Worm (Caenorhabditis elegans) whole organism, L3 larva: ENCODE results near the gene T22B7.4.
A peak's percentile ranks its signal among the peaks of the same experiment; 100 is the strongest.

ENCODE experiments used
- R02D3.7 ChIP-seq: fragments of 150-350 bp; optimal IDR thresholded peaks from 2 replicates; lab custom pipeline; 2014; ENCODE audit warnings: missing biosample characterization, missing genetic modification characterization
- ZK546.5 ChIP-seq: sonication (generic microtip); optimal IDR thresholded peaks from 2 replicates; lab custom pipeline; 2017; ENCODE audit warnings: missing biosample characterization, missing genetic modification characterization
- aly-2 ChIP-seq: fragments of 150-350 bp; optimal IDR thresholded peaks from 2 replicates; lab custom pipeline; 2014; ENCODE audit warnings: missing biosample characterization, missing genetic modification characterization
- ama-1 ChIP-seq: fragments of 150-350 bp; optimal IDR thresholded peaks from 2 replicates; lab custom pipeline; 2018
- ceh-16 ChIP-seq: sonication (generic microtip); optimal IDR thresholded peaks from 2 replicates; lab custom pipeline; 2017; ENCODE audit warnings: missing biosample characterization, missing genetic modification characterization
- ceh-28 ChIP-seq: fragments of 150-350 bp; optimal IDR thresholded peaks from 2 replicates; lab custom pipeline; 2014; ENCODE audit warnings: missing biosample characterization, missing genetic modification reagents, missing genetic modification characterization
- ceh-82 ChIP-seq: fragments of 150-350 bp; optimal IDR thresholded peaks from 2 replicates; lab custom pipeline; 2014; ENCODE audit warnings: missing biosample characterization, missing genetic modification characterization
- ceh-9 ChIP-seq: sonication (generic microtip); optimal IDR thresholded peaks from 2 replicates; lab custom pipeline; 2018; ENCODE audit warnings: missing biosample characterization, missing genetic modification characterization
- daf-12 ChIP-seq: fragments of 150-350 bp; optimal IDR thresholded peaks from 2 replicates; lab custom pipeline; 2014; ENCODE audit warnings: missing biosample characterization, missing genetic modification reagents, missing genetic modification characterization
- egl-27 ChIP-seq: sonication (generic microtip); optimal IDR thresholded peaks from 4 replicates; lab custom pipeline; 2017; ENCODE audit warnings: missing biosample characterization, missing genetic modification reagents, missing genetic modification characterization
- egl-5 ChIP-seq: fragments of 150-350 bp; optimal IDR thresholded peaks from 2 replicates; lab custom pipeline; 2017; ENCODE audit warnings: missing biosample characterization, missing genetic modification reagents, missing genetic modification characterization, inconsistent platforms
- elt-1 ChIP-seq: fragments of 150-350 bp; optimal IDR thresholded peaks from 2 replicates; lab custom pipeline; 2014; ENCODE audit warnings: missing biosample characterization, missing genetic modification characterization
- elt-2 ChIP-seq: sonication (generic microtip); optimal IDR thresholded peaks from 2 replicates; lab custom pipeline; 2016; ENCODE audit warnings: missing genetic modification reagents, mild to moderate bottlenecking, missing genetic modification characterization, missing compliant biosample characterization
- elt-3 ChIP-seq, 3 experiments: fragments of 150-350 bp in 1 of 3; sonication (generic microtip) in 2 of 3; optimal IDR thresholded peaks; 2 replicates in 2 of 3; 4 replicates in 1 of 3; lab custom pipeline; 2014 to 2017; ENCODE audit warnings: missing biosample characterization in 3 of 3, missing genetic modification characterization in 3 of 3
- eor-1 ChIP-seq, 2 experiments: fragments of 150-350 bp; optimal IDR thresholded peaks; 2 replicates each; lab custom pipeline; 2014 to 2018; ENCODE audit warnings: missing biosample characterization in 2 of 2, missing genetic modification characterization in 2 of 2
- fkh-10 ChIP-seq: sonication (generic microtip); optimal IDR thresholded peaks from 2 replicates; lab custom pipeline; 2017; ENCODE audit warnings: missing biosample characterization, missing genetic modification reagents, missing genetic modification characterization
- fkh-2 ChIP-seq: fragments of 150-350 bp; optimal IDR thresholded peaks from 2 replicates; lab custom pipeline; 2014; ENCODE audit warnings: missing biosample characterization, missing genetic modification reagents, missing genetic modification characterization
- fos-1 ChIP-seq: fragments of 150-350 bp; optimal IDR thresholded peaks from 2 replicates; lab custom pipeline; 2014; ENCODE audit warnings: missing biosample characterization, missing genetic modification characterization
- hmg-11 ChIP-seq: sonication (generic microtip); optimal IDR thresholded peaks from 2 replicates; lab custom pipeline; 2016; ENCODE audit warnings: missing genetic modification characterization, missing compliant biosample characterization
- jun-1 ChIP-seq: fragments of 150-350 bp; optimal IDR thresholded peaks from 2 replicates; lab custom pipeline; 2014; ENCODE audit warnings: missing biosample characterization, missing genetic modification reagents, missing genetic modification characterization
- lin-15B ChIP-seq: fragments of 150-350 bp; optimal IDR thresholded peaks from 2 replicates; lab custom pipeline; 2014; ENCODE audit warnings: missing biosample characterization, missing genetic modification characterization
- lin-39 ChIP-seq: fragments of 150-350 bp; optimal IDR thresholded peaks from 2 replicates; lab custom pipeline; 2018; ENCODE audit warnings: missing biosample characterization, missing genetic modification reagents, missing genetic modification characterization
- lsy-12 ChIP-seq: sonication (generic microtip); optimal IDR thresholded peaks from 2 replicates; lab custom pipeline; 2016; ENCODE audit warnings: mild to moderate bottlenecking, missing genetic modification characterization, missing compliant biosample characterization
- mdl-1 ChIP-seq: fragments of 150-350 bp; optimal IDR thresholded peaks from 2 replicates; lab custom pipeline; 2014; ENCODE audit warnings: missing biosample characterization, missing genetic modification characterization
- mml-1 ChIP-seq: fragments of 150-350 bp; sonication (generic microtip); optimal IDR thresholded peaks from 3 replicates; lab custom pipeline; 2014; ENCODE audit warnings: missing biosample characterization, missing genetic modification characterization
- nfya-1 ChIP-seq: sonication (generic microtip); optimal IDR thresholded peaks from 2 replicates; lab custom pipeline; 2017; ENCODE audit warnings: missing genetic modification characterization, mild to moderate bottlenecking, missing compliant biosample characterization, antibody characterized with exemption, moderate library complexity; ENCODE audit not compliant: insufficient read depth
- nhr-11 ChIP-seq: fragments of 150-350 bp; optimal IDR thresholded peaks from 2 replicates; lab custom pipeline; 2014; ENCODE audit warnings: missing biosample characterization, missing genetic modification characterization
- nhr-12 ChIP-seq: fragments of 150-350 bp; optimal IDR thresholded peaks from 2 replicates; lab custom pipeline; 2014; ENCODE audit warnings: missing biosample characterization, missing genetic modification characterization
- nhr-23 ChIP-seq: fragments of 150-350 bp; optimal IDR thresholded peaks from 2 replicates; lab custom pipeline; 2014; ENCODE audit warnings: missing biosample characterization, missing genetic modification reagents, missing genetic modification characterization
- nhr-237 ChIP-seq: fragments of 150-350 bp; optimal IDR thresholded peaks from 2 replicates; lab custom pipeline; 2014; ENCODE audit warnings: missing biosample characterization, missing genetic modification characterization
- nhr-25 ChIP-seq: sonication (generic microtip); optimal IDR thresholded peaks from 2 replicates; lab custom pipeline; 2017; ENCODE audit warnings: missing biosample characterization, missing genetic modification characterization
- nhr-28 ChIP-seq: fragments of 150-350 bp; optimal IDR thresholded peaks from 2 replicates; lab custom pipeline; 2014; ENCODE audit warnings: missing biosample characterization, missing genetic modification characterization
- nhr-43 ChIP-seq: sonication (generic microtip); optimal IDR thresholded peaks from 2 replicates; lab custom pipeline; 2016; ENCODE audit warnings: mild to moderate bottlenecking, missing genetic modification characterization, missing compliant biosample characterization; ENCODE audit not compliant: poor library complexity, severe bottlenecking
- nhr-67 ChIP-seq: fragments of 150-350 bp; optimal IDR thresholded peaks from 2 replicates; lab custom pipeline; 2014; ENCODE audit warnings: missing biosample characterization, missing genetic modification characterization
- nhr-76 ChIP-seq: fragments of 150-350 bp; sonication (generic microtip); optimal IDR thresholded peaks from 5 replicates; lab custom pipeline; 2014; ENCODE audit warnings: missing biosample characterization, missing genetic modification characterization
- nhr-77 ChIP-seq: fragments of 150-350 bp; optimal IDR thresholded peaks from 2 replicates; lab custom pipeline; 2014; ENCODE audit warnings: missing biosample characterization, missing genetic modification characterization
- pha-4 ChIP-seq: fragments of 150-350 bp; optimal IDR thresholded peaks from 2 replicates; lab custom pipeline; 2014; ENCODE audit warnings: missing biosample characterization, missing genetic modification reagents, missing genetic modification characterization
- pqm-1 ChIP-seq: fragments of 150-350 bp; optimal IDR thresholded peaks from 2 replicates; lab custom pipeline; 2017; ENCODE audit warnings: missing biosample characterization, missing genetic modification characterization, inconsistent platforms
- sea-2 ChIP-seq: fragments of 150-350 bp; sonication (generic microtip); optimal IDR thresholded peaks from 4 replicates; lab custom pipeline; 2014; ENCODE audit warnings: missing biosample characterization, missing genetic modification reagents, missing genetic modification characterization
- skn-1 ChIP-seq: fragments of 150-350 bp; optimal IDR thresholded peaks from 2 replicates; lab custom pipeline; 2014; ENCODE audit warnings: missing biosample characterization, missing genetic modification characterization
- snpc-4 ChIP-seq: fragments of 150-350 bp; optimal IDR thresholded peaks from 2 replicates; lab custom pipeline; 2014; ENCODE audit warnings: missing biosample characterization, missing genetic modification characterization
- tbx-2 ChIP-seq: sonication (generic microtip); optimal IDR thresholded peaks from 2 replicates; lab custom pipeline; 2016; ENCODE audit warnings: mild to moderate bottlenecking, missing genetic modification characterization, missing compliant biosample characterization
- unc-39 ChIP-seq: sonication (generic microtip); optimal IDR thresholded peaks from 4 replicates; lab custom pipeline; 2017; ENCODE audit warnings: missing biosample characterization, missing genetic modification characterization
- unc-62 ChIP-seq: fragments of 150-350 bp; sonication (generic microtip); optimal IDR thresholded peaks from 4 replicates; lab custom pipeline; 2014; ENCODE audit warnings: missing biosample characterization, missing genetic modification reagents, missing genetic modification characterization
- zag-1 ChIP-seq: fragments of 150-350 bp; optimal IDR thresholded peaks from 2 replicates; lab custom pipeline; 2014; ENCODE audit warnings: missing biosample characterization, missing genetic modification characterization
- ztf-11 ChIP-seq: fragments of 150-350 bp; optimal IDR thresholded peaks from 2 replicates; lab custom pipeline; 2014; ENCODE audit warnings: missing biosample characterization, missing genetic modification characterization
- ztf-4 ChIP-seq: fragments of 150-350 bp; optimal IDR thresholded peaks from 2 replicates; lab custom pipeline; 2014; ENCODE audit warnings: missing biosample characterization, missing genetic modification characterization

T22B7.4 gene

DNA sequence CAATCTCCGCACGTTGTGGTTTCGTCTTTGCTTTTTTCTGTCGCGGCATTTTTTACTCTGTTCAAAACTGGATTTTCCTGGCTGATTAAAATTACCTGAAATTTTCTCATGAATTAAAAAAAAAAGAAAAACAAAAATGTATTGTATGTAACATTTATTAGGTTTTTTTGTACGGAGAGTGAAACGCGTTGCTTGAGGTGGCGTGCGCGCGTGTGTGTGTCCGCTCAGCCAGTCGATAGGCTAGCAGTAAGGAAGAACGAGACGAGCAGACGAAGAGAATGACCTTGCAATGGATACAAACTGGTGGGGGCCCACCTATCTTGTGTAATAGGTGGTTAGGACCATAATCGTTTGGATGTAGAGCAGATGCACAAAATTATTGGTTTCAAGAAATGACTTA is at the start of gene T22B7.4:
Gene T22B7.4 (minus strand): TSS at position 101 of the 400 bp plus-strand sequence.
- TF ChIP-seq unc-39 (tag; lab: Kevin White, UChicago) = no peak
- no peak for TF ChIP-seq nfya-1
- TF ChIP-seq ceh-28 (tag; lab: Kevin White, UChicago) = no peak
- TF ChIP-seq nhr-25 (tag; lab: Kevin White, UChicago) = no peak
- no peak for TF ChIP-seq sea-2 (GFP tag; lab: Kevin White, UChicago)
- no peak for TF ChIP-seq fkh-10 (GFP tag; lab: Kevin White, UChicago)
- no peak for TF ChIP-seq unc-62

DNA sequence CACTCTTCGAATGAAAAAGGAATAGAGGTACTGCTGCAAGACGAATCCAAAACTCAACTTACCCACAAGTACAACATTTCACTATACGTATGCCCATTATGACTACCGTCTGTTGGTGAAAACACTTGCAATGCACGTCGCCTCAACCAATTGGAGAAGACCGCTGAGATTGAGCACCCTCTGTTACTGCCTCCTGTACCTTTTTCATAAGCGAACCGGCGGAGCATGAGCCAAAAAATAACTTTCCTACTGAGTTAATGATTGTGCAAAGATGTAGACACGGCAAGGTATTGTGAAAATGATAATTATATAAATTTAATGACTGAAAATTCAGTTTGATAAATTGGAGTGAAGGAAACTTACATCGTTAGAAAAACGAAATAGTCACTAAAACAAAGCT is 47.9 kb upstream of the T22B7.4 start:
- TF ChIP-seq nhr-67 (tag; lab: Kevin White, UChicago) (no peak), mdl-1 (no peak), nhr-23 (tag; lab: Kevin White, UChicago) (no peak), egl-27 (tag; lab: Kevin White, UChicago) (no peak), nhr-28 (tag; lab: Kevin White, UChicago) (no peak), jun-1 (no peak), R02D3.7 (no peak), fkh-2 (tag; lab: Kevin White, UChicago) (no peak), elt-2 (tag; lab: Kevin White, UChicago) (no peak), daf-12 (tag; lab: Kevin White, UChicago) (no peak), elt-3 (tag; optimal IDR thresholded peaks at IDR 0.05; lab: Kevin White, UChicago) (no peak), ZK546.5 (tag; lab: Kevin White, UChicago) (no peak), fkh-10 (GFP tag; lab: Kevin White, UChicago) (no peak), nhr-11 (no peak), unc-62 (no peak), nhr-43 (tag; lab: Kevin White, UChicago) (no peak), lin-39 (tag; lab: Kevin White, UChicago) (no peak), zag-1 (tag; lab: Kevin White, UChicago) (no peak), nfya-1 (no peak), nhr-12 (no peak)

DNA sequence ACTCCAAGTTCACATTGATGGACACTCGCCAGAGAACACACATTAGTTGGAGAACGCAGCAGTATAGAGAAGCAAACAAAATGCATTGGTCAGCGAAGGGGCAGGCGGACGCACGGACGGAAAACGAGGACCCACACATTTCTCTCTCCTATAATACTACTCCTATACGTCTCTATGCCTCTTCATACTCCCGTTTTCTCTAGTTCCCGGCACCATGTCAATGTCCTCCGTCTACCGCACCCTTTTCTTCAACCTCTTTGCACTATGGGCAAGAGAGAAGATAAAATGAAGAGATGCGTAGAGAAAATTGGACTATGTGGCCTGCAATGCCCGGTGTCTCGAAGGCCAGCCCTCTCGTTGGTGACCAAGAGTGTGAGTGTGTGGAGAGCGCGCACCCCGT is 44.9 kb upstream of the T22B7.4 start, which contains the start of gene set-20:
Gene set-20 (minus strand): TSS at position 94 of the 400 bp plus-strand sequence.
- TF ChIP-seq elt-3 (tag; optimal IDR thresholded peaks at IDR 0.05; lab: Kevin White, UChicago) (no peak), R02D3.7 (no peak), hmg-11 (tag; lab: Kevin White, UChicago) (peak; percentile 93), unc-62 (no peak), unc-39 (tag; lab: Kevin White, UChicago) (no peak), pha-4 (tag; lab: Kevin White, UChicago) (peak; percentile 34), fkh-10 (GFP tag; lab: Kevin White, UChicago) (no peak), ceh-9 (tag; lab: Kevin White, UChicago) (no peak), jun-1 (peak; percentile 20), mml-1 (tag; lab: Kevin White, UChicago) (no peak), lsy-12 (tag; lab: Kevin White, UChicago) (no peak), fkh-2 (tag; lab: Kevin White, UChicago) (no peak), fos-1 (tag; lab: Kevin White, UChicago) (peak; percentile 71), ceh-16 (tag; lab: Kevin White, UChicago) (no peak), zag-1 (tag; lab: Kevin White, UChicago) (no peak), ceh-28 (tag; lab: Kevin White, UChicago) (no peak), ceh-82 (tag; lab: Kevin White, UChicago) (no peak), skn-1 (tag; lab: Kevin White, UChicago) (no peak), lin-15B (peak; percentile 9), nhr-67 (tag; lab: Kevin White, UChicago) (no peak), nhr-25 (tag; lab: Kevin White, UChicago) (peak; percentile 72), sea-2 (GFP tag; lab: Kevin White, UChicago) (no peak), tbx-2 (tag; lab: Kevin White, UChicago) (no peak), elt-2 (tag; lab: Kevin White, UChicago) (no peak), ZK546.5 (tag; lab: Kevin White, UChicago) (no peak), ztf-11 (no peak), nhr-237 (tag; lab: Kevin White, UChicago) (no peak), eor-1 (tag; optimal IDR thresholded peaks at IDR 0.05; lab: Kevin White, UChicago) (no peak), aly-2 (tag; lab: Kevin White, UChicago) (no peak), nhr-28 (tag; lab: Kevin White, UChicago) (no peak), egl-27 (tag; lab: Kevin White, UChicago) (no peak), snpc-4 (tag; lab: Kevin White, UChicago) (peak; percentile 59), elt-1 (no peak), ama-1 (lab: Kevin White, UChicago) (no peak), nhr-23 (tag; lab: Kevin White, UChicago) (peak; percentile 59), lin-39 (tag; lab: Kevin White, UChicago) (peak; percentile 80), nhr-76 (tag; lab: Kevin White, UChicago) (no peak), nhr-77 (no peak), nhr-12 (no peak), ztf-4 (tag; lab: Kevin White, UChicago) (no peak), nhr-43 (tag; lab: Kevin White, UChicago) (peak; percentile 12), daf-12 (tag; lab: Kevin White, UChicago) (no peak), mdl-1 (no peak), nhr-11 (no peak), nfya-1 (peak; percentile 69), egl-5 (no peak), pqm-1 (tag; lab: Kevin White, UChicago) (no peak)
